Fruit fly (Drosophila melanogaster) whole organism, embryonic: ENCODE data around the gene Ctr9.

ENCODE experiments used
- Awh ChIP-seq: fragments of 200-800 bp; sonication (Bioruptor generic); IDR thresholded peaks from 2 replicates; pipeline ENCODE4, ENCODE4 v1.3.6; 2022; ENCODE audit warnings: missing biosample characterization, missing genetic modification characterization
- CG14050 ChIP-seq: fragments of 200-800 bp; sonication (Bioruptor generic); IDR thresholded peaks from 3 replicates; pipeline ENCODE4 v1.3.6; 2022; ENCODE audit warnings: missing biosample characterization, missing genetic modification characterization
- CG15601 ChIP-seq: fragments of 200-800 bp; sonication (Bioruptor generic); optimal IDR thresholded peaks from 3 replicates; lab custom pipeline; 2019; ENCODE audit warnings: missing biosample characterization, mild to moderate bottlenecking, missing genetic modification characterization, moderate library complexity
- CG1603 ChIP-seq: fragments of 200-800 bp; sonication (Bioruptor generic); optimal IDR thresholded peaks from 2 replicates; lab custom pipeline; 2019; ENCODE audit warnings: missing biosample characterization, mild to moderate bottlenecking, missing genetic modification characterization, moderate library complexity
- CG16815 ChIP-seq: fragments of 200-800 bp; sonication (Bioruptor generic); optimal IDR thresholded peaks from 3 replicates; lab custom pipeline; 2017; ENCODE audit warnings: missing biosample characterization, mild to moderate bottlenecking, missing genetic modification characterization
- CG17328 ChIP-seq: fragments of 200-800 bp; sonication (Bioruptor generic); IDR thresholded peaks from 2 replicates; pipeline ENCODE4 v1.3.6; 2022; ENCODE audit warnings: missing biosample characterization, missing genetic modification characterization
- CG2116 ChIP-seq: fragments of 200-800 bp; sonication (Bioruptor generic); optimal IDR thresholded peaks from 3 replicates; lab custom pipeline; 2018; ENCODE audit warnings: missing biosample characterization, mild to moderate bottlenecking, missing genetic modification characterization
- CG2889 ChIP-seq: fragments of 200-800 bp; sonication (Bioruptor generic); IDR thresholded peaks from 3 replicates; pipeline ENCODE4 v1.3.6; 2022; ENCODE audit warnings: missing biosample characterization, missing genetic modification characterization
- CG34224 ChIP-seq: fragments of 200-800 bp; sonication (Bioruptor generic); IDR thresholded peaks from 3 replicates; pipeline ENCODE4 v1.3.6; 2022; ENCODE audit warnings: missing biosample characterization, missing genetic modification characterization; ENCODE audit not compliant: partially characterized antibody
- CG4730 ChIP-seq: fragments of 200-800 bp; sonication (Bioruptor generic); IDR thresholded peaks from 2 replicates; pipeline ENCODE4 v1.3.6; 2022; ENCODE audit warnings: missing biosample characterization, missing genetic modification characterization
- CG5953 ChIP-seq: fragments of 200-800 bp; sonication (Bioruptor generic); IDR thresholded peaks from 2 replicates; pipeline ENCODE4 v1.3.6; 2022; ENCODE audit warnings: missing biosample characterization, missing genetic modification characterization
- CG6791 ChIP-seq: fragments of 200-800 bp; sonication (Bioruptor generic); IDR thresholded peaks from 3 replicates; pipeline ENCODE4 v1.3.6; 2022; ENCODE audit warnings: missing biosample characterization, missing genetic modification characterization; ENCODE audit not compliant: partially characterized antibody
- CG7745 ChIP-seq: fragments of 200-800 bp; sonication (Bioruptor generic); optimal IDR thresholded peaks from 2 replicates; lab custom pipeline; 2018; ENCODE audit warnings: missing biosample characterization, mild to moderate bottlenecking, missing genetic modification characterization, moderate library complexity
- CG7786 ChIP-seq: fragments of 200-800 bp; sonication (Bioruptor generic); optimal IDR thresholded peaks from 2 replicates; lab custom pipeline; 2016; ENCODE audit warnings: missing biosample characterization, missing genetic modification characterization
- CG7987 ChIP-seq: fragments of 200-800 bp; sonication (Bioruptor generic); optimal IDR thresholded peaks from 2 replicates; lab custom pipeline; 2018; ENCODE audit warnings: missing biosample characterization, mild to moderate bottlenecking, missing genetic modification characterization, moderate library complexity
- CG8290 ChIP-seq, 3 experiments: fragments of 200-800 bp; sonication (Bioruptor generic); optimal IDR thresholded peaks; 2 replicates each; lab custom pipeline; 2016 to 2019; ENCODE audit warnings: missing biosample characterization in 3 of 3, missing genetic modification characterization in 3 of 3, mild to moderate bottlenecking in 2 of 3, moderate library complexity in 1 of 3
- Doc2 ChIP-seq: fragments of 200-800 bp; sonication (Bioruptor generic); IDR thresholded peaks from 2 replicates; pipeline ENCODE4 v1.3.6; 2022; ENCODE audit warnings: missing biosample characterization, missing genetic modification characterization
- E2f2 ChIP-seq: fragments of 200-800 bp; sonication (Bioruptor generic); IDR thresholded peaks from 2 replicates; pipeline ENCODE4 v1.3.6; 2022; ENCODE audit warnings: missing biosample characterization, missing genetic modification characterization
- HLH4C ChIP-seq: fragments of 200-800 bp; sonication (Bioruptor generic); IDR thresholded peaks from 3 replicates; pipeline ENCODE4 v1.3.6; 2022; ENCODE audit warnings: missing biosample characterization, missing genetic modification characterization; ENCODE audit not compliant: partially characterized antibody
- Lhr ChIP-seq: fragments of 200-800 bp; sonication (Bioruptor generic); optimal IDR thresholded peaks from 3 replicates; lab custom pipeline; 2017; ENCODE audit warnings: mild to moderate bottlenecking, missing biosample characterization, missing genetic modification reagents, missing genetic modification characterization
- Max ChIP-seq: fragments of 200-800 bp; sonication (Bioruptor generic); optimal IDR thresholded peaks from 2 replicates; lab custom pipeline; 2016; ENCODE audit warnings: missing biosample characterization, mild to moderate bottlenecking, missing genetic modification characterization
- Med ChIP-seq: fragments of 200-800 bp; sonication (Bioruptor generic); peaks from one replicate; lab custom pipeline; 2016; ENCODE audit warnings: missing biosample characterization, missing genetic modification characterization, mild to moderate bottlenecking, inconsistent platforms, moderate library complexity
- Myb ChIP-seq: fragments of 200-800 bp; sonication (Bioruptor generic); optimal IDR thresholded peaks from 2 replicates; lab custom pipeline; 2016; ENCODE audit warnings: missing biosample characterization, missing genetic modification characterization
- NC2α ChIP-seq: fragments of 200-800 bp; sonication (Bioruptor generic); optimal IDR thresholded peaks from 2 replicates; lab custom pipeline; 2016; ENCODE audit warnings: missing biosample characterization, missing genetic modification characterization
- NC2β ChIP-seq: fragments of 200-800 bp; sonication (Bioruptor generic); optimal IDR thresholded peaks from 2 replicates; lab custom pipeline; 2016; ENCODE audit warnings: missing biosample characterization, missing genetic modification characterization
- Opbp ChIP-seq: fragments of 200-800 bp; sonication (Bioruptor generic); IDR thresholded peaks from 3 replicates; pipeline ENCODE4 v1.3.6; 2022; ENCODE audit warnings: missing biosample characterization, missing genetic modification characterization; ENCODE audit not compliant: partially characterized antibody
- Pdp1 ChIP-seq, 2 experiments: fragments of 200-800 bp; sonication (Bioruptor generic); optimal IDR thresholded peaks; 3 replicates each; lab custom pipeline; 2016; ENCODE audit warnings: missing biosample characterization in 2 of 2, missing genetic modification characterization in 2 of 2, mild to moderate bottlenecking in 1 of 2, moderate library complexity in 1 of 2
- Sry-δ ChIP-seq: fragments of 200-800 bp; sonication (Bioruptor generic); optimal IDR thresholded peaks from 2 replicates; lab custom pipeline; 2016; ENCODE audit warnings: missing biosample characterization, missing genetic modification characterization
- az2 ChIP-seq: fragments of 200-800 bp; sonication (Bioruptor generic); optimal IDR thresholded peaks from 3 replicates; lab custom pipeline; 2016; ENCODE audit warnings: missing biosample characterization, missing genetic modification characterization
- bbx ChIP-seq: fragments of 200-800 bp; sonication (Bioruptor generic); IDR thresholded peaks from 2 replicates; pipeline ENCODE4 v1.3.6; 2022; ENCODE audit warnings: missing biosample characterization, missing genetic modification characterization; ENCODE audit not compliant: partially characterized antibody
- chinmo ChIP-seq: fragments of 200-800 bp; sonication (Bioruptor generic); IDR thresholded peaks from 4 replicates; pipeline ENCODE4 v1.3.6; 2022; ENCODE audit warnings: missing biosample characterization, missing genetic modification characterization; ENCODE audit not compliant: partially characterized antibody
- emc ChIP-seq: fragments of 200-800 bp; sonication (Bioruptor generic); optimal IDR thresholded peaks from 2 replicates; lab custom pipeline; 2016; ENCODE audit warnings: missing biosample characterization, missing genetic modification characterization
- gem ChIP-seq: fragments of 200-800 bp; sonication (Bioruptor generic); optimal IDR thresholded peaks from 2 replicates; lab custom pipeline; 2019; ENCODE audit warnings: missing biosample characterization, mild to moderate bottlenecking, missing genetic modification characterization, moderate library complexity
- h ChIP-seq: fragments of >200 bp; optimal IDR thresholded peaks from 2 replicates; lab custom pipeline; 2017
- nerfin-2 ChIP-seq: fragments of 200-800 bp; sonication (Bioruptor generic); IDR thresholded peaks from 2 replicates; pipeline ENCODE4 v1.3.6; 2022; ENCODE audit warnings: missing biosample characterization, missing genetic modification characterization; ENCODE audit not compliant: partially characterized antibody
- nom ChIP-seq: fragments of 200-800 bp; sonication (Bioruptor generic); optimal IDR thresholded peaks from 2 replicates; lab custom pipeline; 2017; ENCODE audit warnings: missing biosample characterization, missing genetic modification characterization, mild to moderate bottlenecking, moderate library complexity, missing genetic modification reagents
- pfk ChIP-seq: fragments of 200-800 bp; sonication (Bioruptor generic); optimal IDR thresholded peaks from 2 replicates; lab custom pipeline; 2018; ENCODE audit warnings: missing biosample characterization, mild to moderate bottlenecking, missing genetic modification characterization, moderate library complexity
- pros ChIP-seq: fragments of 200-800 bp; sonication (Bioruptor generic); optimal IDR thresholded peaks from 3 replicates; lab custom pipeline; 2019; ENCODE audit warnings: missing biosample characterization, mild to moderate bottlenecking, missing genetic modification characterization, moderate library complexity
- pzg ChIP-seq: fragments of 200-800 bp; sonication (Bioruptor generic); optimal IDR thresholded peaks from 3 replicates; lab custom pipeline; 2018; ENCODE audit warnings: missing biosample characterization, mild to moderate bottlenecking, missing genetic modification characterization, moderate library complexity
- row ChIP-seq: fragments of 200-800 bp; sonication (Bioruptor generic); IDR thresholded peaks from 3 replicates; pipeline ENCODE4 v1.3.6; 2022; ENCODE audit warnings: missing biosample characterization, missing genetic modification characterization
- sim ChIP-seq: fragments of 200-800 bp; sonication (Bioruptor generic); IDR thresholded peaks from 2 replicates; pipeline ENCODE4 v1.3.6; 2022; ENCODE audit warnings: missing biosample characterization, missing genetic modification characterization
- ssp ChIP-seq: fragments of 200-800 bp; sonication (Bioruptor generic); IDR thresholded peaks from 2 replicates; pipeline ENCODE4 v1.3.6; 2022; ENCODE audit warnings: missing biosample characterization, missing genetic modification characterization
- stwl ChIP-seq: fragments of 200-800 bp; sonication (Bioruptor generic); optimal IDR thresholded peaks from 3 replicates; lab custom pipeline; 2018; ENCODE audit warnings: missing biosample characterization, mild to moderate bottlenecking, missing genetic modification characterization, moderate library complexity
- wek ChIP-seq: fragments of 200-800 bp; sonication (Bioruptor generic); optimal IDR thresholded peaks from 3 replicates; lab custom pipeline; 2018; ENCODE audit warnings: missing biosample characterization, mild to moderate bottlenecking, missing genetic modification characterization, moderate library complexity
- z ChIP-seq: fragments of 200-800 bp; sonication (Bioruptor generic); IDR thresholded peaks from 3 replicates; pipeline ENCODE4 v1.3.6; 2022; ENCODE audit warnings: missing biosample characterization, missing genetic modification characterization
- zen2 ChIP-seq: fragments of 200-800 bp; sonication (Bioruptor generic); IDR thresholded peaks from 3 replicates; pipeline ENCODE4 v1.3.6; 2022; ENCODE audit warnings: missing biosample characterization, missing genetic modification characterization; ENCODE audit not compliant: partially characterized antibody
- zf30C ChIP-seq: fragments of 200-800 bp; sonication (Bioruptor generic); optimal IDR thresholded peaks from 3 replicates; lab custom pipeline; 2018; ENCODE audit warnings: missing biosample characterization, mild to moderate bottlenecking, missing genetic modification characterization

The Ctr9 gene

DNA sequence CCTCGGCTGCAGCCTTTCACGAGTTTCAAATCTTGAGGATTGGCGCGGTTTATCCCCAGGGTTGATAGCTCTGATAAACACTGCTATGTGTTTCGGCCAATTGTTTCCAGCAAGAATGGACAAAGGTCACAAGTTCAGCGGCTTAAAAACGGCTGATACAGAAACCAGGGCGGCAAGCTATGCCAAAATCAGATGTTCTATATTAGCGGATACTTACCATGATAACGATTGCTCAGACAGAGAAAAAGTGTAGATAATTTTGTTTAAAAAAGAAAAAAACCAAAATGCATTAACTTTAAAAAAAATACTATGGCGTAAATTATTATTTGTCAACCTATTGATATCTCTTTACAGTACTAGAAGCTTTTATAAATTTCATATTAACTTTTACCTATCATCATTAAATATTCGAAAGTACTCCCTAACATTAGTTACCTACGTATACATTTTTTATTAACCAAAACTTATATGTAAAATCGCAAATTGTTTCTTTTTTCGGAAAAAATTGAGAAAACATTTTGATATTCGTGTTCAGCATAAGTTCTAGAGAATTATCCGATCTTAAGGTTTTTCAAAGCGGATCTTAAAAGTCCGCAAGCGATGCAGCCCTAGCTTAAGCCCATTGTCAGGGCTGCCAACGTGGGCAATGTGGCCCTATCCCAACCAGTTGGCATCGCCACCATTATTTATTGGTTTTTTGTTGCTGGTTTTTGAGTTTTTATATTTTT, 6.2 kb downstream of the Ctr9 start, which contains the start of the genes sturkopf and Herc4 (continued):
- no peak for TF ChIP-seq nerfin-2
- no peak for TF ChIP-seq zen2 (GFP tag; lab: Robert Waterston, UW)
- no peak for TF ChIP-seq CG1603
- peak; percentile 68 for TF ChIP-seq CG7786 (GFP tag; lab: Kevin White, UChicago)
- peak; percentile 3 for TF ChIP-seq wek (GFP tag; lab: Kevin White, UChicago)
- TF ChIP-seq CG8290 (GFP tag; optimal IDR thresholded peaks at IDR 0.05; lab: Kevin White, UChicago), result peak; percentile 84
- peak in 1 of 2 experiments; percentile 16 for TF ChIP-seq CG8290 (tag; optimal IDR thresholded peaks at IDR 0.05; lab: Kevin White, UChicago)
- TF ChIP-seq CG16815 (GFP tag; lab: Kevin White, UChicago), result peak; percentile 67
- no peak for TF ChIP-seq CG14050
- no peak for TF ChIP-seq z (GFP tag; lab: Robert Waterston, UW)
- peak; percentile 58 for TF ChIP-seq Sry-δ (GFP tag; lab: Kevin White, UChicago)
- peak; percentile 54 for TF ChIP-seq NC2β (GFP tag; lab: Kevin White, UChicago)
- TF ChIP-seq CG17328 (GFP tag; lab: Robert Waterston, UW), result peak; percentile 51; the same call in 1 of the 2 replicates
- peak; percentile 76 for TF ChIP-seq az2 (GFP tag; lab: Kevin White, UChicago)
- TF ChIP-seq CG5953 (GFP tag; lab: Robert Waterston, UW), result no peak
- TF ChIP-seq Myb (GFP tag; lab: Kevin White, UChicago), result peak; percentile 83
- peak; percentile 45 for TF ChIP-seq Max (GFP tag; lab: Kevin White, UChicago)
- TF ChIP-seq CG7745 (tag; lab: Kevin White, UChicago), result no peak
- TF ChIP-seq Awh (GFP tag; lab: Robert Waterston, UW), result no peak
- no peak for TF ChIP-seq h (lab: Kevin White, UChicago)
- no peak for TF ChIP-seq pfk (GFP tag; lab: Kevin White, UChicago)
- TF ChIP-seq CG4730 (GFP tag; lab: Robert Waterston, UW), result peak; percentile 50

DNA sequence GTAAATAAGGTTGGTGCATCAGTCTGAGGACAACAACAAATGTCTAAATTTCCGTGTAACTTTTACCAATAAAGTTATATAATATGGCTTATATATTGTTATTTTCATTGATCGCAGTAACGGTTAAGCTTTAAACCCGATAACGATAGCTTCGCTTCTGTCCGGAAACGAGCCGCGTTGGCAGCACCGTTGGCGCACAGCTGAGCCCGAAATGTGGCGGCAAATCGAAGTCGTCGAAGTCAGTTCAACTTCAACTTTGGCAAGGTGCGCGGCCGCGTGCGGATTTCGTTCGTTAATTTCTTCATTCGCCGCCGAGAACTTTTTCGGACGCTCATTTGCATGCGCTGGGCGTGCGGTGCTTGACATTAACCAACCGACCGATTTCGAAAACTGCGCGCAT, 11.2 kb downstream of the Ctr9 start, which contains the start of gene Myo61F:
Gene Myo61F, plus strand, starts transcription at position 240 of the 400 bp plus-strand sequence.
- TF ChIP-seq CG7987 (GFP tag; lab: Kevin White, UChicago), result peak; percentile 20
- TF ChIP-seq row (GFP tag; lab: Robert Waterston, UW), result peak; percentile 16; the same call in 1 of the 3 replicates
- TF ChIP-seq Opbp (GFP tag; lab: Robert Waterston, UW), result 0 out of 3 replicates have a peak, but pooled peaks have one; percentile 34
- peak; percentile 9 for TF ChIP-seq stwl (tag; lab: Kevin White, UChicago)
- TF ChIP-seq gem (tag; lab: Kevin White, UChicago), result no peak
- peak; percentile 51; the same call in 1 of the 4 replicates for TF ChIP-seq chinmo (GFP tag; lab: Robert Waterston, UW)
- TF ChIP-seq CG2889 (GFP tag; lab: Robert Waterston, UW), result no peak
- peak; percentile 67 for TF ChIP-seq Med (GFP tag; lab: Kevin White, UChicago)
- no peak for TF ChIP-seq zf30C (GFP tag; lab: Kevin White, UChicago)
- peak; percentile 34 for TF ChIP-seq nom (GFP tag; lab: Kevin White, UChicago)
- no peak for TF ChIP-seq Doc2 (GFP tag; lab: Robert Waterston, UW)
- peak; percentile 61; the same call in 1 of the 3 replicates for TF ChIP-seq CG34224
- TF ChIP-seq sim, result no peak
- TF ChIP-seq emc, result no peak
- peak; percentile 66 for TF ChIP-seq CG6791 (GFP tag; lab: Robert Waterston, UW)
- 0 out of 3 replicates have a peak, but pooled peaks have one; percentile 7 for TF ChIP-seq zen2 (GFP tag; lab: Robert Waterston, UW)
- peak; percentile 75 for TF ChIP-seq HLH4C (GFP tag; lab: Robert Waterston, UW)
- TF ChIP-seq E2f2, result peak; percentile 89
- TF ChIP-seq ssp (GFP tag; lab: Robert Waterston, UW), result no peak
- peak; percentile 74 for TF ChIP-seq pzg (GFP tag; lab: Kevin White, UChicago)
- TF ChIP-seq Lhr (GFP tag; lab: Kevin White, UChicago), result no peak
- no peak for TF ChIP-seq pros
- TF ChIP-seq Pdp1 (GFP tag; optimal IDR thresholded peaks at IDR 0.05; lab: Kevin White, UChicago), result peak in 1 of 2 experiments; percentile 94
- TF ChIP-seq CG2116 (GFP tag; lab: Kevin White, UChicago), result peak; percentile 2
- peak; percentile 54 for TF ChIP-seq CG15601 (tag; lab: Kevin White, UChicago)
- TF ChIP-seq NC2α (GFP tag; lab: Kevin White, UChicago), result no peak
- TF ChIP-seq bbx, result peak; percentile 64; the same call in 1 of the 2 replicates
